Fruit fly (Drosophila melanogaster): Measurements from ENCODE around the gene Cyp28c1.

Gene Cyp28c1

dm6 chrX:11806867-11807747 is 32.3 kb upstream of the Cyp28c1 start, which contains the start of gene Hsc70-3 (continued):
- TF ChIP-seq CG10631 (GFP tag; optimal IDR thresholded peaks at IDR 0.05) = peak; percentile 13
- no peak for TF ChIP-seq spab (GFP tag; optimal IDR thresholded peaks at IDR 0.05)
- TF ChIP-seq cyc (GFP tag; optimal IDR thresholded peaks at IDR 0.05) = no peak
- no peak for TF ChIP-seq Sox15 (GFP tag; optimal IDR thresholded peaks at IDR 0.05)
- no peak for TF ChIP-seq CG4318 (GFP tag; optimal IDR thresholded peaks at IDR 0.05)
- TF ChIP-seq CG11762 (GFP tag; optimal IDR thresholded peaks at IDR 0.05; ENCODE audit: insufficient read depth) = no peak
- TF ChIP-seq CG6808 (GFP tag; optimal IDR thresholded peaks at IDR 0.05) = peak; percentile 29
- peak; percentile 28 for TF ChIP-seq esn (GFP tag; optimal IDR thresholded peaks at IDR 0.05)
- TF ChIP-seq CG7368 (GFP tag; optimal IDR thresholded peaks at IDR 0.05) = no peak
- peak; percentile 42 for TF ChIP-seq Sox102F (GFP tag; optimal IDR thresholded peaks at IDR 0.05)
- TF ChIP-seq eg (GFP tag; IDR thresholded peaks at IDR 0.05) = no peak; the same call in 2 of the 3 replicates
- TF ChIP-seq fd59A (GFP tag; optimal IDR thresholded peaks at IDR 0.05) = no peak
- peak; percentile 11 for TF ChIP-seq achi (GFP tag; optimal IDR thresholded peaks at IDR 0.05)
- no peak for TF ChIP-seq pdm3 (GFP tag; optimal IDR thresholded peaks at IDR 0.05)
- TF ChIP-seq CG34406 (GFP tag; optimal IDR thresholded peaks at IDR 0.05) = peak; percentile 12
- peak; percentile 92 for TF ChIP-seq fkh (GFP tag; optimal IDR thresholded peaks at IDR 0.05)
- TF ChIP-seq CG6854 (GFP tag; optimal IDR thresholded peaks at IDR 0.05) = peak; percentile 63
- TF ChIP-seq topi (GFP tag; optimal IDR thresholded peaks at IDR 0.05) = peak; percentile 10
- peak; percentile 22 for TF ChIP-seq CG3919 (GFP tag; optimal IDR thresholded peaks at IDR 0.05)
- TF ChIP-seq Smox (GFP tag; optimal IDR thresholded peaks at IDR 0.05) = no peak

- TF ChIP-seq CG11902 (GFP tag; optimal IDR thresholded peaks at IDR 0.05) (no peak), Eip78C (GFP tag) (no peak), fkh (GFP tag; optimal IDR thresholded peaks at IDR 0.05) (peak; percentile 54), CG6854 (GFP tag; optimal IDR thresholded peaks at IDR 0.05) (no peak), Eip75B (GFP tag; optimal IDR thresholded peaks at IDR 0.05) (no peak), CG8119 (GFP tag; IDR thresholded peaks at IDR 0.05) (no peak), vri (GFP tag; optimal IDR thresholded peaks at IDR 0.05) (peak; percentile 44)
Measured at dm6 chrX:11812828-11813227, 26.6 kb upstream of the Cyp28c1 start.

dm6 chrX:11813721-11814161 is 25.7 kb upstream of the Cyp28c1 start:
- no peak for TF ChIP-seq CG6792 (GFP tag; optimal IDR thresholded peaks at IDR 0.05)
- peak; percentile 24 for TF ChIP-seq vri (GFP tag; optimal IDR thresholded peaks at IDR 0.05)
- TF ChIP-seq CG34406 (GFP tag; optimal IDR thresholded peaks at IDR 0.05) = no peak
- TF ChIP-seq ss (GFP tag; optimal IDR thresholded peaks at IDR 0.05) = peak in 1 of 2 experiments; percentile 44
- TF ChIP-seq OdsH (GFP tag; optimal IDR thresholded peaks at IDR 0.05) = peak; percentile 5
- no peak for TF ChIP-seq fkh (GFP tag; optimal IDR thresholded peaks at IDR 0.05)
- TF ChIP-seq Eip78C (GFP tag) = peak; percentile 51
- no peak for TF ChIP-seq Eip93F (GFP tag; optimal IDR thresholded peaks at IDR 0.05)
- peak; percentile 97 for TF ChIP-seq svp (GFP tag)
- TF ChIP-seq CG9139 (GFP tag; optimal IDR thresholded peaks at IDR 0.05) = no peak
- TF ChIP-seq CG32006 (GFP tag; optimal IDR thresholded peaks at IDR 0.05) = peak; percentile 24

dm6 chrX:11815356-11816270 is 23.8 kb upstream of the Cyp28c1 start:
- TF ChIP-seq svp (GFP tag) = peak; percentile 66
- peak; percentile 39 for TF ChIP-seq Eip78C (GFP tag)
- TF ChIP-seq CG6808 (GFP tag; optimal IDR thresholded peaks at IDR 0.05) = no peak
- TF ChIP-seq Blimp-1 (GFP tag; optimal IDR thresholded peaks at IDR 0.05) = peak; percentile 92
- TF ChIP-seq fkh (GFP tag; optimal IDR thresholded peaks at IDR 0.05) = peak; percentile 15
- TF ChIP-seq eg (GFP tag; IDR thresholded peaks at IDR 0.05) = 0 out of 3 replicates have a peak, but pooled peaks have one; percentile 31
- no peak for TF ChIP-seq Eip93F (GFP tag; optimal IDR thresholded peaks at IDR 0.05)
